Fruit fly (Drosophila melanogaster) whole organism, embryonic: ENCODE data around the gene CG3348.

ENCODE experiments used
- Aef1 ChIP-seq: fragments of 200-800 bp; sonication (Bioruptor generic); IDR thresholded peaks from 3 replicates; pipeline ENCODE4 v1.3.6; 2022; ENCODE audit warnings: missing biosample characterization, missing genetic modification characterization
- Asciz ChIP-seq: fragments of 200-800 bp; sonication (Bioruptor generic); optimal IDR thresholded peaks from 2 replicates; lab custom pipeline; 2017; ENCODE audit warnings: missing biosample characterization, mild to moderate bottlenecking, missing genetic modification characterization, missing genetic modification reagents
- CG10321 ChIP-seq: fragments of 200-800 bp; sonication (Bioruptor generic); IDR thresholded peaks from 2 replicates; pipeline ENCODE4 v1.3.6; 2022; ENCODE audit warnings: missing biosample characterization, missing genetic modification characterization
- CG10431 ChIP-seq: fragments of 200-800 bp; sonication (Bioruptor generic); optimal IDR thresholded peaks from 3 replicates; lab custom pipeline; 2018; ENCODE audit warnings: missing biosample characterization, mild to moderate bottlenecking, missing genetic modification characterization
- CG10565 ChIP-seq: fragments of 200-800 bp; sonication (Bioruptor generic); optimal IDR thresholded peaks from 3 replicates; lab custom pipeline; 2016; ENCODE audit warnings: missing biosample characterization, mild to moderate bottlenecking, missing genetic modification characterization
- CG11695 ChIP-seq: fragments of 200-800 bp; sonication (Bioruptor generic); IDR thresholded peaks from 3 replicates; pipeline ENCODE4 v1.3.6; 2022; ENCODE audit warnings: missing biosample characterization, missing genetic modification characterization
- CG12104 ChIP-seq: fragments of 200-800 bp; sonication (Bioruptor generic); optimal IDR thresholded peaks from 3 replicates; lab custom pipeline; 2016; ENCODE audit warnings: missing biosample characterization, missing genetic modification characterization
- CG12236 ChIP-seq: fragments of 200-800 bp; sonication (Bioruptor generic); optimal IDR thresholded peaks from 2 replicates; lab custom pipeline; 2016; ENCODE audit warnings: missing biosample characterization, missing genetic modification characterization
- CG12744 ChIP-seq: fragments of 200-800 bp; sonication (Bioruptor generic); optimal IDR thresholded peaks from 2 replicates; lab custom pipeline; 2016; ENCODE audit warnings: missing biosample characterization, missing genetic modification characterization
- CG13123 ChIP-seq: fragments of 200-800 bp; sonication (Bioruptor generic); optimal IDR thresholded peaks from 2 replicates; lab custom pipeline; 2016; ENCODE audit warnings: missing biosample characterization, missing genetic modification characterization
- CG1647 ChIP-seq: fragments of 200-800 bp; sonication (Bioruptor generic); optimal IDR thresholded peaks from 3 replicates; lab custom pipeline; 2016; ENCODE audit warnings: missing biosample characterization, missing genetic modification characterization
- CG16815 ChIP-seq: fragments of 200-800 bp; sonication (Bioruptor generic); optimal IDR thresholded peaks from 3 replicates; lab custom pipeline; 2017; ENCODE audit warnings: missing biosample characterization, mild to moderate bottlenecking, missing genetic modification characterization
- CG2712 ChIP-seq: fragments of 200-800 bp; optimal IDR thresholded peaks from 3 replicates; lab custom pipeline; 2019; ENCODE audit warnings: missing biosample characterization, mild to moderate bottlenecking, missing genetic modification characterization, moderate library complexity
- CG2875 ChIP-seq: fragments of 200-800 bp; sonication (Bioruptor generic); optimal IDR thresholded peaks from 2 replicates; lab custom pipeline; 2017; ENCODE audit warnings: missing biosample characterization, mild to moderate bottlenecking, missing genetic modification characterization, missing genetic modification reagents
- CG2889 ChIP-seq: fragments of 200-800 bp; sonication (Bioruptor generic); IDR thresholded peaks from 3 replicates; pipeline ENCODE4 v1.3.6; 2022; ENCODE audit warnings: missing biosample characterization, missing genetic modification characterization
- CG4360 ChIP-seq: fragments of 200-800 bp; sonication (Bioruptor generic); IDR thresholded peaks from 2 replicates; pipeline ENCODE4 v1.3.6; 2022; ENCODE audit warnings: missing biosample characterization, missing genetic modification characterization
- CG5953 ChIP-seq: fragments of 200-800 bp; sonication (Bioruptor generic); IDR thresholded peaks from 2 replicates; pipeline ENCODE4 v1.3.6; 2022; ENCODE audit warnings: missing biosample characterization, missing genetic modification characterization
- CG7928 ChIP-seq: fragments of 200-800 bp; sonication (Bioruptor generic); optimal IDR thresholded peaks from 2 replicates; lab custom pipeline; 2017; ENCODE audit warnings: missing biosample characterization, mild to moderate bottlenecking, missing genetic modification characterization
- CG8089 ChIP-seq: fragments of 200-800 bp; sonication (Bioruptor generic); optimal IDR thresholded peaks from 3 replicates; lab custom pipeline; 2016; ENCODE audit warnings: missing biosample characterization, missing genetic modification characterization
- CG8281 ChIP-seq: fragments of 200-800 bp; sonication (Bioruptor generic); optimal IDR thresholded peaks from 2 replicates; lab custom pipeline; 2018; ENCODE audit warnings: missing biosample characterization, mild to moderate bottlenecking, missing genetic modification characterization, moderate library complexity
- CG8944 ChIP-seq: fragments of 200-800 bp; sonication (Bioruptor generic); optimal IDR thresholded peaks from 3 replicates; lab custom pipeline; 2016; ENCODE audit warnings: missing biosample characterization, missing genetic modification characterization
- CG9797 ChIP-seq: fragments of 200-800 bp; sonication (Bioruptor generic); optimal IDR thresholded peaks from 3 replicates; lab custom pipeline; 2018; ENCODE audit warnings: missing biosample characterization, mild to moderate bottlenecking, missing genetic modification characterization
- CG9932 ChIP-seq: fragments of 200-800 bp; sonication (Bioruptor generic); IDR thresholded peaks from 2 replicates; pipeline ENCODE4 v1.3.6; 2022; ENCODE audit warnings: missing biosample characterization, missing genetic modification characterization
- CrebB ChIP-seq: fragments of 200-800 bp; sonication (Bioruptor generic); optimal IDR thresholded peaks from 3 replicates; lab custom pipeline; 2018; ENCODE audit warnings: missing biosample characterization, mild to moderate bottlenecking, missing genetic modification characterization
- Elba2 ChIP-seq: fragments of 200-800 bp; sonication (Bioruptor generic); optimal IDR thresholded peaks from 3 replicates; lab custom pipeline; 2016; ENCODE audit warnings: missing biosample characterization, missing genetic modification characterization
- Ets97D ChIP-seq: fragments of 200-800 bp; sonication (Bioruptor generic); optimal IDR thresholded peaks from 3 replicates; lab custom pipeline; 2016; ENCODE audit warnings: missing biosample characterization, missing genetic modification characterization
- HLHmδ ChIP-seq: fragments of 200-800 bp; sonication (Bioruptor generic); optimal IDR thresholded peaks from 2 replicates; lab custom pipeline; 2018; ENCODE audit warnings: missing biosample characterization, mild to moderate bottlenecking, missing genetic modification characterization, moderate library complexity
- Hr51 ChIP-seq, 2 experiments: fragments of 200-800 bp; sonication (Bioruptor generic); optimal IDR thresholded peaks; 2 replicates in 1 of 2; 3 replicates in 1 of 2; lab custom pipeline; 2016 to 2018; ENCODE audit warnings: missing biosample characterization in 2 of 2, missing genetic modification characterization in 2 of 2, mild to moderate bottlenecking in 1 of 2, moderate library complexity in 1 of 2
- Hsf ChIP-seq: fragments of 200-800 bp; sonication (Bioruptor generic); optimal IDR thresholded peaks from 3 replicates; lab custom pipeline; 2016; ENCODE audit warnings: missing biosample characterization, missing genetic modification characterization
- Sox100B ChIP-seq: fragments of 200-800 bp; sonication (Bioruptor generic); optimal IDR thresholded peaks from 3 replicates; lab custom pipeline; 2018; ENCODE audit warnings: missing biosample characterization, mild to moderate bottlenecking, missing genetic modification characterization
- Stat92E ChIP-seq, 3 experiments: fragments of >200 bp in 2 of 3; fragments of 200-800 bp in 1 of 3; sonication (Bioruptor generic) in 1 of 3; optimal IDR thresholded peaks; 2 replicates each; lab custom pipeline; 2017 to 2019; ENCODE audit warnings: missing biosample characterization in 3 of 3, missing genetic modification characterization in 3 of 3, mild to moderate bottlenecking in 1 of 3, moderate library complexity in 1 of 3
- Xrp1 ChIP-seq: fragments of 200-800 bp; sonication (Bioruptor generic); IDR thresholded peaks from 2 replicates; pipeline ENCODE4 v1.3.6; 2022; ENCODE audit warnings: missing biosample characterization, missing genetic modification characterization
- abd-A ChIP-seq: fragments of 200-800 bp; sonication (Bioruptor generic); optimal IDR thresholded peaks from 3 replicates; lab custom pipeline; 2019; ENCODE audit warnings: missing biosample characterization, mild to moderate bottlenecking, missing genetic modification characterization, moderate library complexity
- ac ChIP-seq: fragments of 200-800 bp; sonication (Bioruptor generic); optimal IDR thresholded peaks from 3 replicates; lab custom pipeline; 2017; ENCODE audit warnings: missing biosample characterization, mild to moderate bottlenecking, missing genetic modification characterization
- br ChIP-seq: fragments of >200 bp; optimal IDR thresholded peaks from 2 replicates; lab custom pipeline; 2017
- caup ChIP-seq: fragments of 200-800 bp; sonication (Bioruptor generic); optimal IDR thresholded peaks from 3 replicates; lab custom pipeline; 2017; ENCODE audit warnings: missing biosample characterization, mild to moderate bottlenecking, missing genetic modification characterization, moderate library complexity; ENCODE audit not compliant: severe bottlenecking
- fd102C ChIP-seq: fragments of 200-800 bp; sonication (Bioruptor generic); optimal IDR thresholded peaks from 2 replicates; lab custom pipeline; 2018; ENCODE audit warnings: missing biosample characterization, mild to moderate bottlenecking, missing genetic modification characterization, moderate library complexity
- fru ChIP-seq: fragments of >200 bp; optimal IDR thresholded peaks from 2 replicates; lab custom pipeline; 2017
- jumu ChIP-seq: fragments of 200-800 bp; sonication (Bioruptor generic); optimal IDR thresholded peaks from 3 replicates; lab custom pipeline; 2016; ENCODE audit warnings: missing biosample characterization, missing genetic modification characterization
- otp ChIP-seq: fragments of 200-800 bp; sonication (Bioruptor generic); IDR thresholded peaks from 3 replicates; pipeline ENCODE4, ENCODE4 v1.3.6; 2022; ENCODE audit warnings: missing biosample characterization, missing genetic modification characterization
- pan ChIP-seq, 4 experiments: fragments of >200 bp in 3 of 4; fragments of 200-800 bp in 1 of 4; sonication (Bioruptor generic) in 1 of 4; optimal IDR thresholded peaks in 3 of 4; IDR thresholded peaks in 1 of 4; 2 replicates each; pipeline versions ENCODE4 v1.3.6 to Lab custom; 2017 to 2022; ENCODE audit warnings: missing biosample characterization in 2 of 4, missing genetic modification characterization in 2 of 4, mixed read lengths in 1 of 4
- pita ChIP-seq: fragments of 200-800 bp; sonication (Bioruptor generic); optimal IDR thresholded peaks from 2 replicates; lab custom pipeline; 2017; ENCODE audit warnings: missing biosample characterization, mild to moderate bottlenecking, missing genetic modification characterization
- psq ChIP-seq: fragments of 200-800 bp; sonication (Bioruptor generic); optimal IDR thresholded peaks from 2 replicates; lab custom pipeline; 2017; ENCODE audit warnings: missing biosample characterization, missing genetic modification characterization
- rib ChIP-seq: fragments of 200-800 bp; sonication (Bioruptor generic); IDR thresholded peaks from 2 replicates; pipeline ENCODE4 v1.3.6; 2022; ENCODE audit warnings: missing biosample characterization, missing genetic modification characterization
- salm ChIP-seq: fragments of 200-800 bp; sonication (Bioruptor generic); optimal IDR thresholded peaks from 2 replicates; lab custom pipeline; 2018; ENCODE audit warnings: missing biosample characterization, mild to moderate bottlenecking, missing genetic modification characterization
- stwl ChIP-seq: fragments of 200-800 bp; sonication (Bioruptor generic); optimal IDR thresholded peaks from 3 replicates; lab custom pipeline; 2018; ENCODE audit warnings: missing biosample characterization, mild to moderate bottlenecking, missing genetic modification characterization, moderate library complexity
- unpg ChIP-seq: fragments of 200-800 bp; sonication (Bioruptor generic); optimal IDR thresholded peaks from 3 replicates; lab custom pipeline; 2018; ENCODE audit warnings: missing biosample characterization, mild to moderate bottlenecking, missing genetic modification characterization, moderate library complexity
- vvl ChIP-seq: fragments of 200-800 bp; sonication (Bioruptor generic); IDR thresholded peaks from 2 replicates; pipeline ENCODE4 v1.3.6; 2022; ENCODE audit warnings: missing biosample characterization, missing genetic modification characterization
- wor ChIP-seq: fragments of 200-800 bp; sonication (Bioruptor generic); IDR thresholded peaks from 2 replicates; pipeline ENCODE4 v1.3.6; 2022; ENCODE audit warnings: missing biosample characterization, missing genetic modification characterization
- yki ChIP-seq: fragments of >200 bp; optimal IDR thresholded peaks from 3 replicates; lab custom pipeline; 2018
- zf30C ChIP-seq: fragments of 200-800 bp; sonication (Bioruptor generic); optimal IDR thresholded peaks from 3 replicates; lab custom pipeline; 2018; ENCODE audit warnings: missing biosample characterization, mild to moderate bottlenecking, missing genetic modification characterization

The CG3348 gene

DNA sequence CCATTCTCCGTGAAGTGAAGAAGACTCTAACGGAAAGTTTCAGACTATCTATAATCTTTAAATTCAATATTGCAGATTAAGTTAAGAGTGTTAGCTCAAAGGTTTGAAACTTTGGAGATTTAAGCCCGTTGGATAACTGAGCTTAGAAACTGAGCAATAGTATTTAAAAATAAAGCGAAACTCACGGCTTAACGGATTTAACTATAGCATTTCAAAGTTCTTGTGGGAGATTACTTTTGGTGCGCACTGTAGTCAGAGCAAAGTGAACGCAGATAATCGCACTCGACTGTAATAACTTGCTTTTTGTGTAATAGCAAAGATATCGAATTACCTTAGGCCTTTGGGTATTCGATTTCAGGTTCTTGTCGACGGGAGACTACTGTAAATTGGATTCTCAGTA lies 9.7 kb downstream of the CG3348 start, which contains the start of gene mrt (continued):
- TF ChIP-seq CG10431 (GFP tag; lab: Kevin White, UChicago) (no peak), CG9932 (GFP tag; lab: Robert Waterston, UW) (peak; percentile 78), pita (GFP tag; lab: Kevin White, UChicago) (no peak), CG2875 (GFP tag; lab: Kevin White, UChicago) (no peak), CG5953 (GFP tag; lab: Robert Waterston, UW) (no peak), stwl (tag; lab: Kevin White, UChicago) (no peak), pan (optimal IDR thresholded peaks at IDR 0.05; lab: Kevin White, UChicago) (no peak), pan (GFP tag; optimal IDR thresholded peaks at IDR 0.05 in 1 of 2, IDR thresholded peaks at IDR 0.05 in 1 of 2) (peak in 1 of 2 experiments; percentile 28), Xrp1 (GFP tag; lab: Robert Waterston, UW) (peak; percentile 39; the same call in 1 of the 2 replicates), Asciz (GFP tag; lab: Kevin White, UChicago) (peak; percentile 20), CG10321 (GFP tag; lab: Robert Waterston, UW) (no peak), salm (peak; percentile 17), otp (GFP tag; lab: Robert Waterston, UW) (peak; percentile 52; the same call in 1 of the 3 replicates), CG2889 (GFP tag; lab: Robert Waterston, UW) (0 out of 3 replicates have a peak, but pooled peaks have one; percentile 45), Hsf (GFP tag; lab: Kevin White, UChicago) (peak; percentile 19), CG1647 (GFP tag; lab: Kevin White, UChicago) (no peak), Ets97D (GFP tag; lab: Kevin White, UChicago) (no peak), Elba2 (GFP tag; lab: Kevin White, UChicago) (no peak), CG12104 (GFP tag; lab: Kevin White, UChicago) (peak; percentile 36), vvl (GFP tag; lab: Robert Waterston, UW) (peak; percentile 35), psq (GFP tag; lab: Kevin White, UChicago) (peak; percentile 21), CrebB (tag; lab: Kevin White, UChicago) (peak; percentile 42), Stat92E (GFP tag; optimal IDR thresholded peaks at IDR 0.05; lab: Kevin White, UChicago) (no peak), ac (GFP tag; lab: Kevin White, UChicago) (no peak), br (lab: Kevin White, UChicago) (no peak), Sox100B (GFP tag; lab: Kevin White, UChicago) (no peak), rib (GFP tag; lab: Robert Waterston, UW) (0 out of 2 replicates have a peak, but pooled peaks have one; percentile 9), fd102C (GFP tag; lab: Kevin White, UChicago) (no peak), CG2712 (peak; percentile 53), Hr51 (GFP tag; optimal IDR thresholded peaks at IDR 0.05; lab: Kevin White, UChicago) (peak; percentile 14 to 67), CG12236 (GFP tag; lab: Kevin White, UChicago) (no peak), yki (lab: Kevin White, UChicago) (no peak), CG8089 (peak; percentile 33), abd-A (tag; lab: Kevin White, UChicago) (no peak), CG11695 (GFP tag; lab: Robert Waterston, UW) (0 out of 3 replicates have a peak, but pooled peaks have one; percentile 43), CG9797 (GFP tag; lab: Kevin White, UChicago) (no peak), CG4360 (GFP tag; lab: Robert Waterston, UW) (no peak), zf30C (GFP tag; lab: Kevin White, UChicago) (no peak), CG7928 (GFP tag; lab: Kevin White, UChicago) (peak; percentile 0), CG13123 (GFP tag; lab: Kevin White, UChicago) (no peak), fru (no peak), CG12744 (peak; percentile 27), CG8944 (GFP tag; lab: Kevin White, UChicago) (peak; percentile 12), CG10565 (GFP tag; lab: Kevin White, UChicago) (no peak), CG16815 (GFP tag; lab: Kevin White, UChicago) (peak; percentile 52), caup (GFP tag; lab: Kevin White, UChicago) (peak; percentile 52), HLHmδ (no peak), Aef1 (GFP tag; lab: Robert Waterston, UW) (peak; percentile 34; the same call in 1 of the 3 replicates), jumu (peak; percentile 18), wor (GFP tag; lab: Robert Waterston, UW) (no peak), CG8281 (tag; lab: Kevin White, UChicago) (peak; percentile 10), unpg (GFP tag; lab: Kevin White, UChicago) (peak; percentile 56)
